Fruit fly (Drosophila melanogaster): ENCODE results near the gene HGTX.

Gene HGTX

DNA sequence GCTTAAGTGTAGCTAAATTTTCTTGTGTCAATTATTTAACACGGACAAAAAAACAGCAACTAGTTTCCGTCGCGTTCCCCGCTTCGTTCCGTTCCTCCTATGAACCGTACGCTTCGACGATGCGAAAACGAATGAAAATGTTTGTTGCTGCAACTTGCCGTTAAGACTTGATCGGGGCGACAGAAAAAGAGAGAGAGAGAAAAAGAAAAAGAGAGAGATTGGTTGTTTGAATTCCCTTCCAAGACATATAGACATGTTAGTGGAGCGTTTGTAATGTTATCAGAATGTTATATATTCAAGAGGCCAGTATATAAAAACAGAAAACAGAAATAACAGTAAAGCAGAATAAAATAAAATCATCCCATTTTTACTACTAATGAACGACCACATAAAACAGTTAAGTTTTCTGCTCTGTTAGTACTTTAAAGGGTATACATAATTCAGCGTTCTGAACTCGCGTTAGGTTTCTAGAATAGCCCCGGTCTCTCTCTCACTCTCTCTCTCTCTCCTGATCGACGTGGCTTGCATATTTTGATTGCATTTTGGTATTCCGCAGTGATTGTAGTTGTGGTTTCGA, 48.4 kb downstream of the HGTX start, which contains the start of gene Gbs-70E (continued):
- no peak for TF ChIP-seq Optix (GFP tag; IDR thresholded peaks at IDR 0.05)
- TF ChIP-seq CG9609 (GFP tag; optimal IDR thresholded peaks at IDR 0.05) = peak; percentile 90
- peak; percentile 60; the same call in 1 of the 2 replicates for TF ChIP-seq bbx (GFP tag; IDR thresholded peaks at IDR 0.05; ENCODE audit: partially characterized antibody)
- peak; percentile 52; the same call in 1 of the 2 replicates for TF ChIP-seq ato (GFP tag; IDR thresholded peaks at IDR 0.05; ENCODE audit: partially characterized antibody)
- peak; percentile 85 for TF ChIP-seq ken (GFP tag; IDR thresholded peaks at IDR 0.05)
- TF ChIP-seq Asciz (GFP tag; optimal IDR thresholded peaks at IDR 0.05) = peak; percentile 91
- peak; percentile 96 for TF ChIP-seq CG18262 (tag; optimal IDR thresholded peaks at IDR 0.05)
- no peak; the same call in 1 of the 3 replicates for TF ChIP-seq CG11560 (tag; IDR thresholded peaks at IDR 0.05)
- TF ChIP-seq CG6272 (GFP tag; IDR thresholded peaks at IDR 0.05) = peak; percentile 85
- peak; percentile 59 for TF ChIP-seq TFAM (GFP tag; optimal IDR thresholded peaks at IDR 0.05)
- TF ChIP-seq CG10267 (tag; optimal IDR thresholded peaks at IDR 0.05) = peak; percentile 90
- peak; percentile 88 for TF ChIP-seq cwo (GFP tag; optimal IDR thresholded peaks at IDR 0.05)
- peak; percentile 53; the same call in 1 of the 2 replicates for TF ChIP-seq tna (GFP tag; IDR thresholded peaks at IDR 0.05; ENCODE audit: partially characterized antibody)
- TF ChIP-seq NC2α (GFP tag; optimal IDR thresholded peaks at IDR 0.05) = peak; percentile 92
- TF ChIP-seq H2.0 (GFP tag; IDR thresholded peaks at IDR 0.05) = peak; percentile 85
- peak; percentile 97 for TF ChIP-seq Med (GFP tag)
- peak; percentile 67 for TF ChIP-seq CG30431 (GFP tag; optimal IDR thresholded peaks at IDR 0.05)
- TF ChIP-seq CG11695 (GFP tag; IDR thresholded peaks at IDR 0.05) = peak; percentile 95
- TF ChIP-seq scrt (GFP tag; optimal IDR thresholded peaks at IDR 0.05) = peak; percentile 86
- no peak for TF ChIP-seq CG2129 (GFP tag; IDR thresholded peaks at IDR 0.05; ENCODE audit: partially characterized antibody)
- peak; percentile 24 for TF ChIP-seq HmgD (GFP tag; optimal IDR thresholded peaks at IDR 0.05)
- TF ChIP-seq mirr (GFP tag; optimal IDR thresholded peaks at IDR 0.05) = peak; percentile 76
- peak; percentile 94 for TF ChIP-seq gcm (GFP tag; optimal IDR thresholded peaks at IDR 0.05)
- peak; percentile 85 for TF ChIP-seq HLH54F (GFP tag; optimal IDR thresholded peaks at IDR 0.05)
- TF ChIP-seq Dp (GFP tag; optimal IDR thresholded peaks at IDR 0.05) = peak; percentile 1
- TF ChIP-seq tup (GFP tag; optimal IDR thresholded peaks at IDR 0.05) = peak; percentile 27
- peak; percentile 84 for TF ChIP-seq Kr (GFP tag; optimal IDR thresholded peaks at IDR 0.05)
- peak; percentile 86 for TF ChIP-seq dm (GFP tag; optimal IDR thresholded peaks at IDR 0.05)
- peak; percentile 79 for TF ChIP-seq CG10654 (GFP tag; optimal IDR thresholded peaks at IDR 0.05)
- TF ChIP-seq crp (GFP tag; optimal IDR thresholded peaks at IDR 0.05) = peak in 1 of 2 experiments; percentile 45
- peak; percentile 90 for TF ChIP-seq slbo (GFP tag; IDR thresholded peaks at IDR 0.05)
- peak in 1 of 2 experiments; percentile 92 for TF ChIP-seq Eip74EF (GFP tag; optimal IDR thresholded peaks at IDR 0.05)
- TF ChIP-seq psq (GFP tag; optimal IDR thresholded peaks at IDR 0.05) = peak; percentile 61
- TF ChIP-seq CG17829 (tag; optimal IDR thresholded peaks at IDR 0.05) = peak; percentile 94
- peak; percentile 73; the same call in 1 of the 2 replicates for TF ChIP-seq bowl (GFP tag; IDR thresholded peaks at IDR 0.05)
- TF ChIP-seq CG16779 (GFP tag; IDR thresholded peaks at IDR 0.05) = 0 out of 2 replicates have a peak, but pooled peaks have one; percentile 33
- TF ChIP-seq br (optimal IDR thresholded peaks at IDR 0.05) = no peak
- TF ChIP-seq CG3281 (GFP tag; optimal IDR thresholded peaks at IDR 0.05) = peak; percentile 91
- no peak for TF ChIP-seq hth (optimal IDR thresholded peaks at IDR 0.05)
- TF ChIP-seq sisA (GFP tag; IDR thresholded peaks at IDR 0.05) = peak; percentile 87
- peak; percentile 81 for TF ChIP-seq B-H2 (GFP tag; optimal IDR thresholded peaks at IDR 0.05)
- peak; percentile 91 for TF ChIP-seq CG10209 (GFP tag; optimal IDR thresholded peaks at IDR 0.05)
- TF ChIP-seq CG8281 (tag; optimal IDR thresholded peaks at IDR 0.05) = peak; percentile 71
- peak; percentile 94 for TF ChIP-seq gsb-n (tag; optimal IDR thresholded peaks at IDR 0.05)
- TF ChIP-seq bsh (GFP tag; optimal IDR thresholded peaks at IDR 0.05) = peak; percentile 70 to 92
- TF ChIP-seq CG34422 (GFP tag; IDR thresholded peaks at IDR 0.05) = peak; percentile 95
- peak; percentile 22 for TF ChIP-seq CTCF (GFP tag; optimal IDR thresholded peaks at IDR 0.05)
- no peak for TF ChIP-seq CkIIα-i1 (GFP tag; IDR thresholded peaks at IDR 0.05)
- TF ChIP-seq CG4854 (GFP tag; optimal IDR thresholded peaks at IDR 0.05) = peak; percentile 77
- TF ChIP-seq Dek (tag; optimal IDR thresholded peaks at IDR 0.05) = peak; percentile 88
